Fruit fly (Drosophila melanogaster): ENCODE measurements around the gene Gld.

DNA sequence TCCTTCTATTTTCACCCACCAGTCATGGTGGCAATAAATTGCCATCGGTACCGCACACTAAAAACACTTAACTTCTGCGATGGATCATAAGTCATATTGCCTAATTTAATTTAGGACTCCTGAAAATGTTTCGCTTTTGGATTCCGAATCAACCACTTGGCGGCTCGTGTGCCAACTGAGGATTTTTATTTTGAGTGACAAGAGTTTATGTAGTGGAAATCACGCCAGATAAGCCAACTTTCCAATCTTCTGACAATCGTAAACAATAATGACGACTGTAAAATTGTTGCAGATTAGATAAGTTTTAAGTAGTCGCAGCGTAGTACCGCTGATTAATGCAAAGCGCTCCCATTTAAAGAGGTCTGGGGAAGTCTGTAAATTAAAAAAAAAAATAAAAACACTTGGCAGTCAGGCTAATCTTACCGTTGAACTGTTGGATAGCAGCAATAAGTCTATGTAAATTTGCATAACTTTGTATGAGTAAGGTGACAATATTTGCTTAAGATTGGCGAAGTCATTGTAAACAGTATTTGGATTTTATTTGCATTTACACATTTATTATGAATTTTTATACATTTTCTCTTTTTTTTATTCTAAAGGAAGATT, 48.5 kb downstream of the Gld start, which contains the start of gene CG14606:
- TF ChIP-seq Sry-β (GFP tag; optimal IDR thresholded peaks at IDR 0.05) (no peak), CG13296 (GFP tag; optimal IDR thresholded peaks at IDR 0.05) (peak; percentile 58), CG31365 (tag; optimal IDR thresholded peaks at IDR 0.05) (no peak), cad (GFP tag; optimal IDR thresholded peaks at IDR 0.05) (no peak), CG12104 (GFP tag; optimal IDR thresholded peaks at IDR 0.05) (no peak), D (optimal IDR thresholded peaks at IDR 0.05) (no peak), D (GFP tag; optimal IDR thresholded peaks at IDR 0.05) (no peak), danr (GFP tag; IDR thresholded peaks at IDR 0.05) (no peak), pfk (GFP tag; optimal IDR thresholded peaks at IDR 0.05) (no peak), CG7271 (tag; optimal IDR thresholded peaks at IDR 0.05) (no peak), Bdp1 (GFP tag; optimal IDR thresholded peaks at IDR 0.05) (no peak)
